Worm (Caenorhabditis elegans): Measurements from ENCODE around the gene srr-10.
A peak's percentile ranks its signal among the peaks of the same experiment; 100 is the strongest.

The srr-10 gene

DNA sequence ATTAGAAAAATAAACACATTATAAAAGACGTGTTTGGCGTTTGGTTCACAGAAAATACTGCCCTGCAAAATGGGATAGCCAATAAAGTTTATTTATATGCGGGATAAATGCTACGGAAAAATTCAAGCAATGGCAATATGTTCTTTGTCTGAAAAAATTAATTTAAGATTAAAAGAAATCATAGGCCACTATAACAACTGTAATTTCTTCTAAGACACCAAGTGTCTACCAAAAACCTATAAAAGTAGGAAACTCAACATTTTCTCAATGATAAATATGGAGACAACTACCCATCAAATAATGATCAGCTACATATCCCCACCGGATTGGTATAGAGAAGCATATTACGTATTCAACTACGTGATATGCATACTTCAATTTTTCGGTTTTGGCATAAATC is 30.1 kb upstream of the srr-10 start, which contains the start of gene srw-3:
Gene srw-3 (plus strand): TSS at position 301 of the 400 bp plus-strand sequence.
- TF ChIP-seq ceh-28 (tag; optimal IDR thresholded peaks at IDR 0.05) (no peak), nhr-111 (GFP tag; optimal IDR thresholded peaks at IDR 0.05) (no peak), lin-15B (tag; optimal IDR thresholded peaks at IDR 0.05) (no peak), arid-1 (GFP tag; conservative IDR thresholded peaks at IDR 0.05) (no peak), ceh-44 (GFP tag; IDR thresholded peaks at IDR 0.05) (no peak), lin-13 (GFP tag; optimal IDR thresholded peaks at IDR 0.05) (no peak), nhr-10 (tag; optimal IDR thresholded peaks at IDR 0.05) (no peak), dmd-8 (GFP tag; IDR thresholded peaks at IDR 0.05) (no peak), tag-97 (GFP tag; IDR thresholded peaks at IDR 0.05) (no peak), lin-38 (GFP tag; IDR thresholded peaks at IDR 0.05) (no peak), Y75B8A.6 (GFP tag; IDR thresholded peaks at IDR 0.05) (no peak), hlh-11 (tag; optimal IDR thresholded peaks at IDR 0.05) (no peak), ceh-20 (GFP tag; IDR thresholded peaks at IDR 0.05) (no peak)

DNA sequence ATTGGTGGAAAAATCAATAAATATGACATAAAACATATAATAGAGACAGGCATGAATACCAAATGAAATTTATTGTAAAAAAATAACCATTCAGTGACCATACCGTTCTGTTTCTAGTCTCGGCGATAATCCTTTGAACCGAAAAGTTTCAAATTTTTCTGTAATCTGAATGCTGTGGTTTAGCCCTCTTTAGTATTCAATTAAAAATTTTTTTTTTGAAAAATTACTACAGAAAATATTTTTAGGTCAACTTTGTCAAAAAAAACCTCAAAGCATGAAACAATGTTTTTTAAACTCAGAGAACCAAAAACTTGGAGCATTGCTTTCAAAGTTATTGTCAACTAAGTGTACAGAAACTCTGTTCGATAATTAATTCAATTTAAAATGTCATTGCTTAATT is 26.9 kb upstream of the srr-10 start, which contains the start of gene ZK105.11:
Gene ZK105.11 (minus strand): TSS at position 101 of the 400 bp plus-strand sequence.
- TF ChIP-seq set-16 (GFP tag; IDR thresholded peaks at IDR 0.05) (no peak), lin-29 (GFP tag; IDR thresholded peaks at IDR 0.05) (no peak), zip-2 (tag; optimal IDR thresholded peaks at IDR 0.05) (no peak), F26F4.8 (GFP tag; conservative IDR thresholded peaks at IDR 0.05) (no peak), ceh-62 (tag; optimal IDR thresholded peaks at IDR 0.05) (no peak), unc-130 (GFP tag; optimal IDR thresholded peaks at IDR 0.05) (no peak), mes-2 (tag; optimal IDR thresholded peaks at IDR 0.05; ENCODE audit: poor library complexity, severe bottlenecking) (no peak), hif-1 (tag; optimal IDR thresholded peaks at IDR 0.05) (no peak), dmd-8 (GFP tag; IDR thresholded peaks at IDR 0.05) (no peak), dmd-6 (GFP tag; IDR thresholded peaks at IDR 0.05) (no peak), ceh-82 (tag; optimal IDR thresholded peaks at IDR 0.05) (no peak), nhr-76 (tag; optimal IDR thresholded peaks at IDR 0.05) (no peak), zag-1 (tag; optimal IDR thresholded peaks at IDR 0.05) (no peak), F37D6.2 (tag; optimal IDR thresholded peaks at IDR 0.05) (no peak), Y105C5A.15 (GFP tag; IDR thresholded peaks at IDR 0.05) (no peak)

DNA sequence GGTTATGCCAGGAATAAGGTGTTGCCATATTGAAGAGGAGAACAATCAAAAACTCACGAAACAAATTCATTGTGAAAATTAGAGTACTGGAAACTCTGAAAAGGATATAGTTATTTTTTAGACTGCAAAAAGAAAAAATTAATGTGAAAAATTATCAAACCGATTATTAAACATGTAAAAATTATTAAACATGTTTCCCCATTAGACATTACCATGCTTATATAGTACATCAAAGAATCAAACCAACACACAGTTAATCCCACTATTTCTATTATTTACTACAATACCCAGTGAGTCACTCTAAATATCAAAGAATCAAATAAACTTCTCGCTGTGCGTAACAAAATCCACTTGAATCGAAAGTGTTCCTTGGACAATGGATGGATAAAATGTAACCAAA is 22.3 kb upstream of the srr-10 start, which contains the start of gene ZK105.13:
Gene ZK105.13 (minus strand): TSS at position 101 of the 400 bp plus-strand sequence.
- no peak for TF ChIP-seq ceh-82 (tag; optimal IDR thresholded peaks at IDR 0.05)
- TF ChIP-seq ceh-44 (GFP tag; IDR thresholded peaks at IDR 0.05) = no peak
- TF ChIP-seq nhr-11 (tag; optimal IDR thresholded peaks at IDR 0.05) = no peak
- no peak for TF ChIP-seq fkh-10 (GFP tag; optimal IDR thresholded peaks at IDR 0.05)

DNA sequence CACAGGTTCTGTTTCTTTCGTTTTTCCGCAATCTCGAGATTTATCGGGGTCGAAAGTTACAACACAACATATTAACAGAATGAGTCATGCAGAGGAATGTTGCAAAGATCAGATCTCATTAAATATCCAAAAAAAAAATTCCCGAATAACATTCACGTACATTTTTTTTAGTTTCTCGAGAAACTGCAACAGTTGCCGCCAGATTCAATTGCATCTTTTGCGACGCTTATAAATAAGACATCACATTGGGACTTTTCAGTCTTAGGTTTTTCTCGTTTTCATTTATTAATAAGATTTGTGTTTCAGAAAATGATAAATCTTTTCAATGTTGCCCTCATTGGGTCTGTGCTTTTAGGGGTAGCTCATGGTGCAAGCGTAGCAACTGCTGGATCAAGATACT is 21.7 kb upstream of the srr-10 start, which contains the start of gene ZK105.1:
Gene ZK105.1 (plus strand): TSS at position 301 of the 400 bp plus-strand sequence.
- TF ChIP-seq lin-29 (GFP tag; IDR thresholded peaks at IDR 0.05) = no peak
- peak in 1 of 2 experiments; percentile 3 for TF ChIP-seq daf-16 (GFP tag; optimal IDR thresholded peaks at IDR 0.05)
- TF ChIP-seq daf-16 (tag; optimal IDR thresholded peaks at IDR 0.05) = no peak

DNA sequence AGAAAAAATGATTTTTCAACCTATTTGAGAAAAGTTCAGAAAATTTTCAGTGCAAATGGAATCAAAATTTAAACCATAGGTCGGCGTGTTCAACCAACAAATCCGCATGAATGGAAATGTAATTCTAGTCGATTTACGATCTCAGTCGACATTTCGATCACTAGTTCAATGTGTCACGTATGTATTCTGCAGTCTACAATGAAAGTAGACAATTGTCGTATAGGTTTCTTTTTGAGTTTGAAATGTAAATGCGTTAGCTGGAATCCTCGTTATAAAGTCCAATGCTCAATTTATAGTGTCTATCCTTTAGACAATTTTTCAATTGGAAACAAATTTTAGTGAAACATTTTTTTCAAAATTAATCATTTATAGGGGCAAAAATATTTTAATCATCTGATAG is 19.4 kb upstream of the srr-10 start, which contains the start of gene ZK105.12:
Gene ZK105.12 (minus strand): TSS at position 101 of the 400 bp plus-strand sequence.
- no peak for TF ChIP-seq hlh-30 (tag; optimal IDR thresholded peaks at IDR 0.05; ENCODE audit: insufficient read depth)
- no peak for TF ChIP-seq madf-5 (GFP tag; IDR thresholded peaks at IDR 0.05)
- no peak for TF ChIP-seq lir-3 (tag; optimal IDR thresholded peaks at IDR 0.05)
- TF ChIP-seq duxl-1 (tag; optimal IDR thresholded peaks at IDR 0.05; ENCODE audit: poor library complexity) = no peak
- no peak for TF ChIP-seq daf-8 (GFP tag; IDR thresholded peaks at IDR 0.05)
- no peak for TF ChIP-seq lin-1 (GFP tag; IDR thresholded peaks at IDR 0.05)
- TF ChIP-seq egl-43 (GFP tag; IDR thresholded peaks at IDR 0.05) = no peak
- no peak for TF ChIP-seq T20F7.1 (GFP tag; optimal IDR thresholded peaks at IDR 0.05)
- TF ChIP-seq set-16 (GFP tag; IDR thresholded peaks at IDR 0.05) = no peak
- TF ChIP-seq ZK546.5 (tag; optimal IDR thresholded peaks at IDR 0.05) = no peak
